Worm (Caenorhabditis elegans): ENCODE results near the gene srd-64.

DNA sequence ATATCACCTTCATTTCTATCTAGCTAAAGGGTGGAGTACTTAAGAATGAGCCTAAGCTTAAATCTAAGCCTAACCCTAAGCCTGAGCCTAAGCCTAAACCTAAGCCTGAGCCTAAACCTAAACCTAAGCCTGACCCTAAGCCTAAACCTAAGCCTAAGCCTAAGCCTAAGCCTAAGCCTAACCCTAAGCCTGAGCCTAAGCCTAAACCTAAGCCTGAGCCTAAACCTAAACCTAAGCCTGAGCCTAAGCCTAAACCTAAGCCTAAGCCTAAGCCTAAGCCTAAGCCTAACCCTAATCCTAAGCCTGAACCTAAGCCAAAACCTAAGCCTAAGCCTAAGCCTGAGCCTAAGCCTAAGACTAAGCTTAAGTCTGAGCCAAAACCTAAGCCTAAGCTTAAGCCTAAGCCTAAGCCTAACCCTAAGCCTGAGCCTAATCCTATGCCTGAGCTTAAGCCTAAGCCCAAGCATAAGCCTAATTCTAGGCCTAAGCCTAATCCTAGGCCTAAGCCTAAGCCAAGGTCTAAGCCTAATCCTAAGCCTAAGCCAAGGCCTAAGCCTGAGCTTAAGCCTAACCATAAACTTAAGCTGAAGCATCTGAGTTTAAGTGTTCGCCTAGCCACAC lies 19.2 kb upstream of the srd-64 start:
- TF ChIP-seq fos-1 (tag; optimal IDR thresholded peaks at IDR 0.05): no peak
- TF ChIP-seq duxl-1 (tag; optimal IDR thresholded peaks at IDR 0.05; ENCODE audit: poor library complexity): no peak
- no peak for TF ChIP-seq lin-13 (GFP tag; optimal IDR thresholded peaks at IDR 0.05)
- TF ChIP-seq nhr-11 (tag; optimal IDR thresholded peaks at IDR 0.05): no peak
- no peak for TF ChIP-seq arid-1 (GFP tag; conservative IDR thresholded peaks at IDR 0.05)
- no peak for TF ChIP-seq aha-1 (tag)
- TF ChIP-seq ztf-11 (tag; optimal IDR thresholded peaks at IDR 0.05): no peak
- TF ChIP-seq aly-2 (tag; optimal IDR thresholded peaks at IDR 0.05): no peak
- TF ChIP-seq ceh-82 (tag; optimal IDR thresholded peaks at IDR 0.05): no peak
- no peak for TF ChIP-seq dmd-9 (GFP tag; IDR thresholded peaks at IDR 0.05)
- no peak for TF ChIP-seq set-16 (GFP tag; IDR thresholded peaks at IDR 0.05)
- no peak for TF ChIP-seq lin-29 (GFP tag; IDR thresholded peaks at IDR 0.05)

Data from whole organism, L4 larva.